Worm (Caenorhabditis elegans) whole organism, L4/young adult: ENCODE data around the gene F21C10.3.

Experiments used
- W03F9.2 ChIP-seq: fragments of 150-350 bp; optimal IDR thresholded peaks from 2 replicates; lab custom pipeline; 2014; ENCODE audit warnings: missing biosample characterization, missing genetic modification characterization
- dao-5 ChIP-seq: sonication (generic microtip); optimal IDR thresholded peaks from 2 replicates; lab custom pipeline; 2016; ENCODE audit warnings: missing genotype, missing genetic modification characterization, moderate library complexity, missing compliant biosample characterization
- him-1 ChIP-seq: sonication (generic microtip); optimal IDR thresholded peaks from 2 replicates; lab custom pipeline; 2016; ENCODE audit warnings: missing genotype, missing genetic modification reagents, missing genetic modification characterization, missing compliant biosample characterization

DNA sequence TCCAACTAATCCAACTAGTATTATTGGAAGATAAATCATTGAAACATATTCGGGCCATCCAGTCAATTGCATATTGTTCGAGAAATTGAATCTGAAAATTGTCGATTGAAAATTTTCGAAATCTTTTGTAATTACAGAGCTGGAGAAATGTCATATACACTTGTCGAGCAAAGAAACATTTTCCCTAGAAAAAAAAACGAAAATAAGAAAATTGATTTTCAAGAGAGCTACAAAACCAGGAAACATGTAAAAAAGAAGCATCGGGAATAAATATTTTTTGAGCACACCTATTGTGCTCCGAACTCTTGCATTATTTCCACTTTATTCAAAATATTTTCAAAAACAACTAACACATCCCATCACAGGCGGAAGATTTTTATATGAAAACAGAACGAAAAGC lies 26.8 kb upstream of the F21C10.3 start, which contains the start of gene frpr-6:
- no peak for TF ChIP-seq dao-5 (tag; lab: Kevin White, UChicago)
- no peak for TF ChIP-seq him-1
- TF ChIP-seq W03F9.2: no peak
